Worm (Caenorhabditis elegans): ENCODE measurements around the gene Y43F8B.28.

The Y43F8B.28 gene

ce11 chrV:19512260-19512947 lies 27.3 kb downstream of the Y43F8B.28 start, which contains the start of gene Y43F8B.19:
Gene Y43F8B.19 (minus strand): TSS chrV:19512310.
- no peak for TF ChIP-seq nhr-23 (tag; optimal IDR thresholded peaks at IDR 0.05)
- no peak for TF ChIP-seq blmp-1 (tag; optimal IDR thresholded peaks at IDR 0.05; ENCODE audit: insufficient read depth)
- no peak for TF ChIP-seq ZK546.5 (tag; optimal IDR thresholded peaks at IDR 0.05)
- TF ChIP-seq gmeb-1 (tag; optimal IDR thresholded peaks at IDR 0.05), result no peak
- TF ChIP-seq R02D3.7 (tag; optimal IDR thresholded peaks at IDR 0.05), result no peak
- TF ChIP-seq ama-1 (optimal IDR thresholded peaks at IDR 0.05), result no peak
- no peak for TF ChIP-seq crh-2 (tag; optimal IDR thresholded peaks at IDR 0.05)
- no peak for TF ChIP-seq nhr-25 (tag; optimal IDR thresholded peaks at IDR 0.05)

DNA sequence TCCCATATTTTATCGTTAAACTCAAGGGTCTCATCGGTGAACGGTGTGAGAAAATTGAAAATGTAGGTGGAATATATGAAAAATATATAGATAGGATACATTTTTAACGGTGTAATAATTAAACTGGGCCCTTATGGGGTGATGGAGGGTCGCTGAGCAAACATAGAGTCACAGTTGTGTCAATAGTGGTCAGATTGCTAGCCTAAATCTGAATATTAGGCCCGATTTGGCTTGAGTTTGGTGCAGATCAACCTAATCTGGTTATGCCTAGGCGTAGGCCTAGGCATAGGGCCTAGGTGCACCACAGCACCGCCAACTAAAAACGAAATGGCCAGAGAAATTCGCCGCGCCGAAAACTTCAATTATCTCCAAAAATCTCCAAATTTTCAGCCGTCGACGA lies 28.4 kb downstream of the Y43F8B.28 start, which contains the start of gene phy-4:
phy-4 (minus strand) TSS at position 101 of the 400 bp plus-strand sequence.
- TF ChIP-seq gmeb-1 (tag; optimal IDR thresholded peaks at IDR 0.05), result no peak
- no peak for TF ChIP-seq dmd-4 (tag; optimal IDR thresholded peaks at IDR 0.05)
- no peak for TF ChIP-seq nhr-25 (tag; optimal IDR thresholded peaks at IDR 0.05)
- TF ChIP-seq ztf-1 (GFP tag; conservative IDR thresholded peaks at IDR 0.05), result no peak
- TF ChIP-seq nhr-77 (tag; optimal IDR thresholded peaks at IDR 0.05), result no peak
- no peak for TF ChIP-seq zag-1 (tag; optimal IDR thresholded peaks at IDR 0.05)
- no peak for TF ChIP-seq crh-2 (tag; optimal IDR thresholded peaks at IDR 0.05)
- TF ChIP-seq mbf-1 (tag; optimal IDR thresholded peaks at IDR 0.05), result no peak
- no peak for TF ChIP-seq lin-39 (tag; optimal IDR thresholded peaks at IDR 0.05)
- TF ChIP-seq ceh-82 (tag; optimal IDR thresholded peaks at IDR 0.05), result no peak
- no peak for TF ChIP-seq blmp-1 (tag; optimal IDR thresholded peaks at IDR 0.05; ENCODE audit: insufficient read depth)
- TF ChIP-seq nhr-11 (tag; optimal IDR thresholded peaks at IDR 0.05), result no peak
- no peak for TF ChIP-seq Y55F3AM.14 (GFP tag; optimal IDR thresholded peaks at IDR 0.05)
- no peak for TF ChIP-seq ZK546.5 (tag; optimal IDR thresholded peaks at IDR 0.05)
- no peak for TF ChIP-seq lin-13 (GFP tag; optimal IDR thresholded peaks at IDR 0.05)
- no peak for TF ChIP-seq elt-1 (tag; optimal IDR thresholded peaks at IDR 0.05)
- TF ChIP-seq sma-9 (GFP tag; optimal IDR thresholded peaks at IDR 0.05), result no peak
- TF ChIP-seq sma-9 (tag; optimal IDR thresholded peaks at IDR 0.05), result no peak
- no peak for TF ChIP-seq egl-27 (tag; optimal IDR thresholded peaks at IDR 0.05)
- TF ChIP-seq nhr-10 (tag; optimal IDR thresholded peaks at IDR 0.05), result no peak

- TF ChIP-seq nhr-12 (tag; optimal IDR thresholded peaks at IDR 0.05) (no peak), lin-11 (tag; optimal IDR thresholded peaks at IDR 0.05) (no peak), nhr-77 (tag; optimal IDR thresholded peaks at IDR 0.05) (no peak), F13H6.1 (tag; optimal IDR thresholded peaks at IDR 0.05) (no peak), lin-39 (tag; optimal IDR thresholded peaks at IDR 0.05) (no peak), nhr-11 (tag; optimal IDR thresholded peaks at IDR 0.05) (no peak), lsy-2 (tag; optimal IDR thresholded peaks at IDR 0.05) (no peak), Y55F3AM.14 (GFP tag; optimal IDR thresholded peaks at IDR 0.05) (no peak), nhr-6 (tag; optimal IDR thresholded peaks at IDR 0.05) (no peak), ZK546.5 (tag; optimal IDR thresholded peaks at IDR 0.05) (no peak), nhr-21 (tag; optimal IDR thresholded peaks at IDR 0.05) (no peak), mab-5 (tag; optimal IDR thresholded peaks at IDR 0.05) (no peak)
Observed at ce11 chrV:19518468-19519168, 33.5 kb downstream of the Y43F8B.28 start.

DNA sequence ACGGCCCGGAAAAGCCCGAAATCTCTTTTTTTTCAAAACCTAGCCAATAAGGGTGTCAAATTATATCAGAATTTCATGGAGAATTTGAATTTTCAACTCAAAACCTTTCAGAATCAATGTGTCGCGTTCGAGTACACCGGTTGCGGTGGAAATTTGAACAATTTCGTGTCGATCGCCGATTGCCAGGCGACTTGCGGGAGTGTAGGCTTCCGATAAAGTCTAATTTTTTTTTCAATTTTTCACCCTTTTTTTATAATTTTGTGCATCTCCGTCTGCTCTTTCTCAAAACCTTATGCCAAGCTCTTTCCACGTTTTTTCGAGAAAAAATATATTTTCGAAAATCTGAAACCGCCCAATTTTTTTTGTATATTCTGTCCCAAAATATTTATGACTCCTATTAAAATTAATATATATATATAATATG lies 34.4 kb downstream of the Y43F8B.28 start:
- TF ChIP-seq nhr-21 (tag; optimal IDR thresholded peaks at IDR 0.05) (no peak), ceh-16 (tag; optimal IDR thresholded peaks at IDR 0.05) (no peak), nhr-129 (tag; optimal IDR thresholded peaks at IDR 0.05) (no peak), sem-4 (tag; optimal IDR thresholded peaks at IDR 0.05) (peak; percentile 10), ztf-4 (tag; optimal IDR thresholded peaks at IDR 0.05) (peak; percentile 63), Y55F3AM.14 (GFP tag; optimal IDR thresholded peaks at IDR 0.05) (peak; percentile 50), crh-2 (tag; optimal IDR thresholded peaks at IDR 0.05) (peak; percentile 8), lsy-2 (tag; optimal IDR thresholded peaks at IDR 0.05) (peak in 1 of 2 experiments; percentile 52)
